Worm (Caenorhabditis elegans): ENCODE data around the gene sri-57.

- no peak for TF ChIP-seq med-1 (GFP tag; optimal IDR thresholded peaks at IDR 0.05; ENCODE audit: insufficient read depth)
- no peak for TF ChIP-seq flt-1 (GFP tag; IDR thresholded peaks at IDR 0.05)
- no peak for TF ChIP-seq tab-1 (GFP tag; IDR thresholded peaks at IDR 0.05)
- no peak for TF ChIP-seq cog-1 (tag; optimal IDR thresholded peaks at IDR 0.05)
- no peak for TF ChIP-seq T22C8.4 (GFP tag; IDR thresholded peaks at IDR 0.05)
Observed at ce11 chrII:2649539-2649938, 22.7 kb downstream of the sri-57 start, which contains the start of the genes F22E5.13 and F22E5.6.
